Worm (Caenorhabditis elegans) whole organism, L1 larva: ENCODE measurements around the gene ddx-15.

Experiments used
- Y116A8C.19 ChIP-seq: sonication (generic microtip); optimal IDR thresholded peaks from 2 replicates; lab custom pipeline; 2016; ENCODE audit warnings: missing compliant biosample characterization, missing genetic modification characterization, borderline replicate concordance
- alr-1 ChIP-seq: fragments of 200-800 bp; sonication (Bioruptor generic); optimal IDR thresholded peaks from 2 replicates; lab custom pipeline; 2018; ENCODE audit warnings: borderline replicate concordance, mild to moderate bottlenecking, missing genetic modification characterization, missing compliant biosample characterization
- ama-1 ChIP-seq: fragments of 150-350 bp; optimal IDR thresholded peaks from 2 replicates; lab custom pipeline; 2014
- blmp-1 ChIP-seq: fragments of 150-350 bp; optimal IDR thresholded peaks from 2 replicates; lab custom pipeline; 2014; ENCODE audit warnings: missing biosample characterization, missing genetic modification characterization
- ceh-8 ChIP-seq: fragments of 200-800 bp; sonication (Bioruptor generic); optimal IDR thresholded peaks from 2 replicates; lab custom pipeline; 2018; ENCODE audit warnings: mild to moderate bottlenecking, missing genetic modification characterization, moderate library complexity, missing compliant biosample characterization
- ceh-90 ChIP-seq: sonication (generic microtip); optimal IDR thresholded peaks from 2 replicates; lab custom pipeline; 2016; ENCODE audit warnings: missing genetic modification characterization, missing compliant biosample characterization
- dpl-1 ChIP-seq, 3 experiments: fragments of 150-350 bp in 2 of 3; sonication (generic microtip) in 1 of 3; optimal IDR thresholded peaks; 2 replicates each; lab custom pipeline; 2014 to 2017; ENCODE audit warnings: missing biosample characterization in 3 of 3, missing genetic modification characterization in 3 of 3, missing genetic modification reagents in 3 of 3
- dsc-1 ChIP-seq: sonication (generic microtip); optimal IDR thresholded peaks from 2 replicates; lab custom pipeline; 2016; ENCODE audit warnings: mild to moderate bottlenecking, missing genetic modification characterization, missing compliant biosample characterization
- efl-1 ChIP-seq, 4 experiments: fragments of 150-350 bp; optimal IDR thresholded peaks in 3 of 4; peaks in 1 of 4; 1 replicate in 1 of 4; 2 replicates in 3 of 4; lab custom pipeline; 2014; ENCODE audit warnings: missing biosample characterization in 2 of 4, missing genetic modification characterization in 2 of 4, missing genetic modification reagents in 2 of 4
- efl-3 ChIP-seq: fragments of 200-800 bp; sonication (Bioruptor generic); optimal IDR thresholded peaks from 2 replicates; lab custom pipeline; 2018; ENCODE audit warnings: mild to moderate bottlenecking, missing genetic modification characterization, missing compliant biosample characterization
- egl-13 ChIP-seq: sonication (generic microtip); optimal IDR thresholded peaks from 2 replicates; lab custom pipeline; 2016; ENCODE audit warnings: missing genotype, missing genetic modification reagents, missing genetic modification characterization, missing compliant biosample characterization
- elt-2 ChIP-seq: sonication (generic microtip); optimal IDR thresholded peaks from 2 replicates; lab custom pipeline; 2016; ENCODE audit warnings: missing genetic modification characterization, mild to moderate bottlenecking, inconsistent platforms, missing compliant biosample characterization, missing genetic modification reagents
- elt-3 ChIP-seq, 6 experiments: fragments of 150-350 bp in 1 of 6; sonication (generic microtip); optimal IDR thresholded peaks; 2 replicates each; lab custom pipeline; 2017 to 2018; ENCODE audit warnings: missing biosample characterization in 6 of 6, missing genetic modification characterization in 6 of 6, inconsistent platforms in 1 of 6
- fkh-10 ChIP-seq: sonication (generic microtip); optimal IDR thresholded peaks from 2 replicates; lab custom pipeline; 2017; ENCODE audit warnings: missing biosample characterization, missing genetic modification reagents, missing genetic modification characterization
- fkh-8 ChIP-seq: sonication (generic microtip); optimal IDR thresholded peaks from 2 replicates; lab custom pipeline; 2016; ENCODE audit warnings: mild to moderate bottlenecking, missing genetic modification characterization, missing compliant biosample characterization
- fos-1 ChIP-seq: fragments of 150-350 bp; optimal IDR thresholded peaks from 2 replicates; lab custom pipeline; 2014; ENCODE audit warnings: missing biosample characterization, missing genetic modification characterization
- grh-1 ChIP-seq: fragments of 200-800 bp; sonication (Bioruptor generic); IDR thresholded peaks from 2 replicates; pipeline ENCODE4 v1.3.6; 2022; ENCODE audit warnings: missing genetic modification reagents, missing genetic modification characterization, missing compliant biosample characterization
- lin-14 ChIP-seq: fragments of 200-800 bp; sonication (Bioruptor generic); optimal IDR thresholded peaks from 2 replicates; lab custom pipeline; 2018; ENCODE audit warnings: mild to moderate bottlenecking, missing genetic modification characterization, moderate library complexity, missing compliant biosample characterization
- lin-35 ChIP-seq, 2 experiments: fragments of 150-350 bp; optimal IDR thresholded peaks; 2 replicates each; lab custom pipeline; 2014; ENCODE audit warnings: missing biosample characterization in 2 of 2, missing genetic modification characterization in 2 of 2, missing genetic modification reagents in 2 of 2
- lir-3 ChIP-seq: sonication (generic microtip); optimal IDR thresholded peaks from 2 replicates; lab custom pipeline; 2016; ENCODE audit warnings: mild to moderate bottlenecking, missing genetic modification characterization, moderate library complexity, missing compliant biosample characterization; ENCODE audit not compliant: poor library complexity
- lsy-2 ChIP-seq, 2 experiments: fragments of 150-350 bp; optimal IDR thresholded peaks; 2 replicates each; lab custom pipeline; 2014; ENCODE audit warnings: missing biosample characterization in 2 of 2, missing genetic modification characterization in 2 of 2
- mab-9 ChIP-seq: fragments of 200-800 bp; sonication (Bioruptor generic); IDR thresholded peaks from 2 replicates; pipeline ENCODE4 v1.3.6; 2022; ENCODE audit warnings: missing genetic modification reagents, missing genetic modification characterization, missing compliant biosample characterization
- mdl-1 ChIP-seq, 2 experiments: fragments of 150-350 bp; optimal IDR thresholded peaks; 2 replicates each; lab custom pipeline; 2014 to 2017; ENCODE audit warnings: missing biosample characterization in 2 of 2, missing genetic modification characterization in 2 of 2, inconsistent platforms in 1 of 2
- mep-1 ChIP-seq: fragments of 150-350 bp; optimal IDR thresholded peaks from 2 replicates; lab custom pipeline; 2014; ENCODE audit warnings: missing biosample characterization, missing genetic modification characterization
- nhr-11 ChIP-seq: fragments of 150-350 bp; optimal IDR thresholded peaks from 2 replicates; lab custom pipeline; 2014; ENCODE audit warnings: missing biosample characterization, missing genetic modification characterization
- nhr-19 ChIP-seq: fragments of 200-800 bp; sonication (Bioruptor generic); conservative IDR thresholded peaks from 2 replicates; pipeline ENCODE4 v1.3.6; 2022; ENCODE audit warnings: missing genetic modification characterization, missing compliant biosample characterization
- nhr-20 ChIP-seq: sonication (generic microtip); optimal IDR thresholded peaks from 2 replicates; lab custom pipeline; 2016; ENCODE audit warnings: mild to moderate bottlenecking, missing genetic modification characterization, missing compliant biosample characterization
- nhr-237 ChIP-seq: fragments of 150-350 bp; optimal IDR thresholded peaks from 2 replicates; lab custom pipeline; 2014; ENCODE audit warnings: missing biosample characterization, missing genetic modification characterization
- nhr-71 ChIP-seq: sonication (generic microtip); optimal IDR thresholded peaks from 2 replicates; lab custom pipeline; 2016; ENCODE audit warnings: mild to moderate bottlenecking, missing genetic modification characterization, moderate library complexity, missing compliant biosample characterization
- nhr-77 ChIP-seq: fragments of 150-350 bp; optimal IDR thresholded peaks from 2 replicates; lab custom pipeline; 2014; ENCODE audit warnings: missing biosample characterization, missing genetic modification characterization
- nhr-85 ChIP-seq: sonication (generic microtip); peaks from one replicate; lab custom pipeline; 2016; ENCODE audit warnings: missing genetic modification characterization, inconsistent platforms, missing compliant biosample characterization
- nhr-90 ChIP-seq: sonication (generic microtip); optimal IDR thresholded peaks from 2 replicates; lab custom pipeline; 2016; ENCODE audit warnings: mild to moderate bottlenecking, missing genetic modification characterization, missing compliant biosample characterization; ENCODE audit not compliant: poor library complexity
- pag-3 ChIP-seq: sonication (generic microtip); optimal IDR thresholded peaks from 2 replicates; lab custom pipeline; 2017; ENCODE audit warnings: missing genetic modification characterization, mild to moderate bottlenecking, missing compliant biosample characterization, antibody characterized with exemption, borderline replicate concordance; ENCODE audit not compliant: insufficient read depth
- rnt-1 ChIP-seq: sonication (generic microtip); optimal IDR thresholded peaks from 2 replicates; lab custom pipeline; 2016; ENCODE audit warnings: mild to moderate bottlenecking, missing genetic modification characterization, moderate library complexity, missing compliant biosample characterization
- snu-23 ChIP-seq: sonication (generic microtip); optimal IDR thresholded peaks from 2 replicates; lab custom pipeline; 2016; ENCODE audit warnings: missing genetic modification characterization, missing compliant biosample characterization
- sox-4 ChIP-seq: sonication (generic microtip); optimal IDR thresholded peaks from 2 replicates; lab custom pipeline; 2016; ENCODE audit warnings: missing genetic modification characterization, missing compliant biosample characterization
- swsn-7 ChIP-seq: sonication (generic microtip); optimal IDR thresholded peaks from 2 replicates; lab custom pipeline; 2016; ENCODE audit warnings: missing genetic modification characterization, missing compliant biosample characterization
- unc-130 ChIP-seq: fragments of 150-350 bp; optimal IDR thresholded peaks from 2 replicates; lab custom pipeline; 2017; ENCODE audit warnings: missing biosample characterization, missing genetic modification characterization, inconsistent platforms
- unc-30 ChIP-seq: sonication (generic microtip); optimal IDR thresholded peaks from 2 replicates; lab custom pipeline; 2017; ENCODE audit warnings: missing biosample characterization, missing genetic modification characterization
- unc-86 ChIP-seq: sonication (generic microtip); optimal IDR thresholded peaks from 2 replicates; lab custom pipeline; 2016; ENCODE audit warnings: missing genetic modification characterization, missing compliant biosample characterization
- vab-15 ChIP-seq: sonication (generic microtip); optimal IDR thresholded peaks from 2 replicates; lab custom pipeline; 2017; ENCODE audit warnings: missing genotype, mild to moderate bottlenecking, missing genetic modification characterization, missing compliant biosample characterization
- xbp-1 ChIP-seq: sonication (generic microtip); optimal IDR thresholded peaks from 2 replicates; lab custom pipeline; 2016; ENCODE audit warnings: missing genetic modification characterization, missing compliant biosample characterization
- zag-1 ChIP-seq: fragments of 150-350 bp; optimal IDR thresholded peaks from 2 replicates; lab custom pipeline; 2014; ENCODE audit warnings: missing biosample characterization, missing genetic modification characterization
- zip-4 ChIP-seq: fragments of 200-800 bp; sonication (Bioruptor generic); optimal IDR thresholded peaks from 2 replicates; lab custom pipeline; 2018; ENCODE audit warnings: mild to moderate bottlenecking, missing genetic modification characterization, moderate library complexity, missing compliant biosample characterization
- ztf-11 ChIP-seq, 2 experiments: sonication (generic microtip); optimal IDR thresholded peaks; 2 replicates each; lab custom pipeline; 2016 to 2017; ENCODE audit warnings: missing genetic modification characterization in 2 of 2, missing biosample characterization in 1 of 2, missing compliant biosample characterization in 1 of 2

ddx-15 gene

ce11 chrIII:5601999-5602398 is 10.5 kb upstream of the ddx-15 start (continued):
- TF ChIP-seq mab-9 (GFP tag; lab: Robert Waterston, UW) (0 out of 2 replicates have a peak, but pooled peaks have one; percentile 20), mdl-1 (tag; optimal IDR thresholded peaks at IDR 0.05; lab: Kevin White, UChicago) (peak in 1 of 2 experiments; percentile 76), xbp-1 (peak; percentile 57), fkh-8 (peak; percentile 34), vab-15 (tag; lab: Kevin White, UChicago) (no peak), ceh-8 (GFP tag; lab: Kevin White, UChicago) (peak; percentile 43), dsc-1 (tag; lab: Kevin White, UChicago) (peak; percentile 67), elt-2 (tag; lab: Kevin White, UChicago) (peak; percentile 43), unc-130 (tag; lab: Kevin White, UChicago) (peak; percentile 5), nhr-77 (tag; lab: Kevin White, UChicago) (peak; percentile 77), sox-4 (no peak)

ce11 chrIII:5599958-5600357 is 8.4 kb upstream of the ddx-15 start, which contains the start of gene wdr-37:
wdr-37 (minus strand) TSS chrIII:5600058.
- TF ChIP-seq elt-3 (tag; optimal IDR thresholded peaks at IDR 0.05; lab: Kevin White, UChicago), result no peak
- TF ChIP-seq lin-35 (GFP tag; optimal IDR thresholded peaks at IDR 0.05; lab: Kevin White, UChicago), result no peak
- TF ChIP-seq nhr-90, result no peak
- no peak for TF ChIP-seq efl-3 (GFP tag; lab: Kevin White, UChicago)
- TF ChIP-seq dsc-1 (tag; lab: Kevin White, UChicago), result no peak
- no peak for TF ChIP-seq lir-3 (tag; lab: Kevin White, UChicago)
- TF ChIP-seq nhr-11 (tag; lab: Kevin White, UChicago), result no peak
- TF ChIP-seq egl-13 (tag; lab: Kevin White, UChicago), result no peak
- TF ChIP-seq pag-3 (tag; lab: Kevin White, UChicago), result no peak
- TF ChIP-seq lsy-2 (tag; optimal IDR thresholded peaks at IDR 0.05; lab: Kevin White, UChicago), result no peak
- TF ChIP-seq fos-1, result no peak
- no peak for TF ChIP-seq dpl-1 (GFP tag; optimal IDR thresholded peaks at IDR 0.05; lab: Kevin White, UChicago)
- TF ChIP-seq xbp-1, result no peak
- no peak for TF ChIP-seq zag-1
- TF ChIP-seq zip-4, result no peak
- no peak for TF ChIP-seq swsn-7 (tag; lab: Kevin White, UChicago)

- no peak for TF ChIP-seq nhr-85 (tag; lab: Kevin White, UChicago)
- TF ChIP-seq fos-1, result no peak
- no peak for TF ChIP-seq fkh-10 (GFP tag; lab: Kevin White, UChicago)
- TF ChIP-seq Y116A8C.19 (tag; lab: Kevin White, UChicago), result no peak
- no peak for TF ChIP-seq efl-1 (optimal IDR thresholded peaks at IDR 0.05; lab: Kevin White, UChicago)
- peak in 1 of 2 experiments; percentile 72 for TF ChIP-seq efl-1 (GFP tag; optimal IDR thresholded peaks at IDR 0.05 in 1 of 2; lab: Kevin White, UChicago)
Measured at ce11 chrIII:5595445-5595844, 3.9 kb upstream of the ddx-15 start, which contains the start of gene ced-6. ced-6 (plus strand) TSS chrIII:5595771.

ce11 chrIII:5594350-5594749 is 2.8 kb upstream of the ddx-15 start:
- no peak for TF ChIP-seq alr-1 (tag; lab: Kevin White, UChicago)
- TF ChIP-seq nhr-90, result peak; percentile 23
- TF ChIP-seq elt-3 (tag; optimal IDR thresholded peaks at IDR 0.05; lab: Kevin White, UChicago), result peak in 2 of 6 experiments; percentile 3 to 44
- no peak for TF ChIP-seq nhr-237 (tag; lab: Kevin White, UChicago)
- no peak for TF ChIP-seq unc-86 (tag; lab: Kevin White, UChicago)
- TF ChIP-seq nhr-85 (tag; lab: Kevin White, UChicago), result peak; percentile 71
- no peak for TF ChIP-seq grh-1 (GFP tag; lab: Robert Waterston, UW)
- peak; percentile 12 for TF ChIP-seq rnt-1 (tag; lab: Kevin White, UChicago)
- TF ChIP-seq unc-30, result no peak
- no peak for TF ChIP-seq ama-1
- no peak for TF ChIP-seq ztf-11 (tag; optimal IDR thresholded peaks at IDR 0.05; lab: Kevin White, UChicago)
- no peak for TF ChIP-seq nhr-19 (GFP tag; lab: Robert Waterston, UW)
- peak in 1 of 2 experiments; percentile 25 for TF ChIP-seq lin-35 (GFP tag; optimal IDR thresholded peaks at IDR 0.05; lab: Kevin White, UChicago)
- peak; percentile 52 for TF ChIP-seq blmp-1 (tag; lab: Kevin White, UChicago)
- peak; percentile 6 for TF ChIP-seq nhr-71 (tag; lab: Kevin White, UChicago)
- TF ChIP-seq ceh-90, result no peak
- TF ChIP-seq lin-14 (GFP tag; lab: Kevin White, UChicago), result peak; percentile 59
- TF ChIP-seq mep-1, result peak; percentile 53
- TF ChIP-seq nhr-20 (tag; lab: Kevin White, UChicago), result peak; percentile 36
- peak; percentile 50 for TF ChIP-seq snu-23
- TF ChIP-seq sox-4, result no peak
- TF ChIP-seq, all 84 proteins: peak for 11
